Worm (Caenorhabditis elegans) whole organism, dauer: ENCODE measurements around the gene grd-11.
"Not testable (repeated sequence)": the region's sequence is repeated elsewhere in the genome, so short reads cannot be mapped to it uniquely, and the experiment has no call there.

Source experiments
- unc-62 ChIP-seq: sonication (generic microtip); optimal IDR thresholded peaks from 2 replicates; lab custom pipeline; 2017; ENCODE audit warnings: missing biosample characterization, missing genetic modification reagents, missing genetic modification characterization

Gene grd-11

DNA sequence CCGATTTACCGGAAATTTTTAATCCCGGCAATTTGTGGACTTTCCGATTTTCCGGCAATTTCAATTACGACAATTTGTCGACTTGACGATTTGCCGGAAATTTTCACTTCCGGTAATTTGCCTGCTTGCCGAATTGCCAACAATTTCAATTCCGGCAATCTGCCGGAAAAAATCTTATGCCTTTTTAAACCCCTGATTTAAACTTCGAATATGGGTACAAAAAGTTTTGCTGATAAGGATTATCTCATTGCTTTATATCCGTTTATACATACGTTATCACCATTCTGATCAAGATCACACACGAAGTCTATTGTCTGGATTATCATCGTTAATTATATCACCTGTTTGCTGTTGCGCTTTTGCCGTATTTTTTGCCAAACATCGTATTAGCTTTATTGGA, at the start of gene grd-11:
grd-11 (plus strand) TSS at position 301 of the 400 bp plus-strand sequence.
- TF ChIP-seq unc-62 (GFP tag; lab: Kevin White, UChicago), result no peak

- TF ChIP-seq unc-62 (GFP tag; lab: Kevin White, UChicago), result no peak
Observed at ce11 chrV:20310575-20310974, 46.0 kb upstream of the grd-11 start, which contains the start of gene ZC15.10. Gene ZC15.10, plus strand, starts transcription at chrV:20310736.

DNA sequence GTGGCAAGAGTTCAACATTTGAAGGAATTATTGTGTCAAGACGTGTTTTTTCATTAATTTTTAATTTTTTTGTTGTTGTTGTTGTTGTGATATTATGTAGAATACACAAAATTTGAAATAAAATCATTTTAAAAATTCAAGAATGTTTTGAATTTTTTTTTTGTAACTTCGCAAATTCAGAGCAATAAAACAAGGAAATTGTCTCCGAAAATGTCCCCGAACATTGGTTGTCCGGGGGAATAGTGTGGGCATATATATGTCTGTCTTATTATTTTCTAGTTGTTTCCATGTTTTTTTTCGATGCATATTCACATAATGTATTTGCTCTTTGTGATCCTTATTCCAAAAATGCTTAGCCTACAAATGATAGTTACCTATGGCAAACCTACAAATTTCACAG, 45.1 kb upstream of the grd-11 start, which contains the start of gene clec-262:
clec-262 (plus strand) TSS at position 301 of the 400 bp plus-strand sequence.
- TF ChIP-seq unc-62 (GFP tag; lab: Kevin White, UChicago), result no peak

DNA sequence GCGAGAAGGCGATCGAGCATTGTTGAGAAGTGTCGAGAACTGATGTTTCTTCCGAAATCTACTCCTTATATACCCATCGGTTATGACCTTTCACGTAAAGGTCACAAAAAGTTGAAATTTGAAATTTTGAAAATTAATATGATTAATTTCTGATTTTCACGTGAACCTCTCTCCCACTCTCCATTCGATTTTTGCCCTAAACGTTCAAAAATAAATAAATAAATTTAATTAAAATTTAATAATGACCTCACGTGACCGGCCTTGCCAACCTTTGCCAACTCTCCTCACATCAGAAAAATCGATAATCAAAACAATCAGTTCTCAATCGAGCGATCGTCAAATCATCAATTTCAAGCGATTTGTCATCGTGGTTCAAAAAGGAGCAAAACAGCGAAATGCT, 39.1 kb upstream of the grd-11 start, which contains the start of gene Y113G7C.1:
Y113G7C.1 (plus strand) TSS at position 301 of the 400 bp plus-strand sequence.
- TF ChIP-seq unc-62 (GFP tag; lab: Kevin White, UChicago), result no peak

DNA sequence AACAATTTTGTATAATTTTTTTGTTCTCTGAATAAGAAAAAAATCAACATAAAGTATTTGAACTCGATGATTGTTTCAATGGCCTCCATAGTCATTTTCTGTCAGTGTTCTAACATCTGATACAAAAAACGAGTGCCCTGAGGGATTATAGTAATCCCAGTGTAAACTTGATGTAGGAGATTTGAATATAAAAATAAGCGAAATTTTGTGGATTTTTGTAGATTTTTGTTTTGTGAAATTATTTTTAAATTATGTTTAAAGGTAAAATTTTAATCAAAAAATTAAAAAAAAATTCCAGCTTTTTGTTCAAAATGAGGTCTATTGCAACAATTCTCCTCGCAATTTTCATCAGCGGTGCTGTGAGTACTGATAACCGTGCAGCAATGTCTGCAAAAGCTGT, 31.2 kb upstream of the grd-11 start, which contains the start of gene Y38H6A.1:
Y38H6A.1 (plus strand) TSS at position 301 of the 400 bp plus-strand sequence.
- TF ChIP-seq unc-62 (GFP tag; lab: Kevin White, UChicago), result no peak

DNA sequence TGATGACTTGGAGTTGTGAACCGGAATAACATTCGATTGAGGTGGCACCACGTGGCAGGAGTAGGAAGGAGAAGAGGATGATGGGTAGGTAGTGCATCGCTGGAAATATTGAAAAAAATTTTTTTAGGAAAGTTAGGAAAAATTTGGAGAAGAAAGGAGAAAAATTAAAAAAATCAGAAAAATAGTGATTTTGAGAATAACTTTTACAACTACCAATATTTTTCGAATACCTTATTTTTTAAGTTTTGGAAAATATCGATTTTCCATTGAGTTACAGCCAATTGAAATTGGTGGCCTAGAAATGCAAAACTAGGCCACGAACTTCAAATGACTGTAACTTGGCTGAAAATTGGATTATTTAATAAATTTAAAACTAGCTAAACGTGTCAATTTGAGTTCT, 21.3 kb upstream of the grd-11 start, which contains the start of gene Y38H6A.5:
Y38H6A.5 (minus strand) TSS at position 101 of the 400 bp plus-strand sequence.
- TF ChIP-seq unc-62 (GFP tag; lab: Kevin White, UChicago), result no peak

DNA sequence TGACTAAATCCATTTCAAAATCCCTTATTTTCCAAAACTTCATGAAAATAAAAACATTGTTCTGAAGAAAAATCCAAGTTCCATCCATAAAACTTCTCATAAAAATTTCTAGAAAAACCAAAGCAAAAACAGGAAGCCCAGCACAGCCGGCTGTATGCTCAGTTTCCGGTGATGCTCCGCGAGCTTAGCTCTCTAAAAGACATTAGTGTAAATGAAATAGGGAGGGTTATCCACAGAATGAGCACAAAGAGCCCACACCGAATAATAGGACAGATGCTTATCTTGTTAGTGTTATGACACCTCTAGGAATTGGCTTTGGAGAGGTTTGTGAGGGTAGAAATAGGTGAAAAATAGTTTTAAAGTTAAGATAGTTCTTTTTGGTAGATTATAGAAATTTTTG, 18.6 kb upstream of the grd-11 start:
- TF ChIP-seq unc-62 (GFP tag; lab: Kevin White, UChicago), result no peak

- no peak for TF ChIP-seq unc-62 (GFP tag; lab: Kevin White, UChicago)
Observed at ce11 chrV:20338870-20339269, 17.7 kb upstream of the grd-11 start.

DNA sequence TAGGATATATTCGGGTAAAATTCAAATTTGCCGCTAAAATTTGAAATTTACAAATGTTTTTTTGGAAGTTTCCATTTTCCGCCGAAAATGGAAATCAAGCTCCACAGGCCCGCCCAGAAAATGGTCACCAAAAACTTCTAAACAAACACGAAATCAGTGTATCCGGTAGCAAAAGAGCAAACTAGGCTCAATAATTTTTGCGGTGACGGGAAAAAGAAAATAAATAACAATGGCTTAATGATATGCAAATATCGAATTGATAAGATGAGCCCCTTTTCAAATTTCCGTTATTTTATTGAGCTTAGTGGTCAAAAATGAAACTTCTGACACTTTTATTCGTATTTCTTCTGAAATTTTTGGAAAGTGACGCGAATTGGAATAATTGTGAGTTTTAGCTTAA, 11.7 kb upstream of the grd-11 start, which contains the start of gene Y38H6A.3:
Y38H6A.3 (plus strand) TSS at position 301 of the 400 bp plus-strand sequence.
- no peak for TF ChIP-seq unc-62 (GFP tag; lab: Kevin White, UChicago)

DNA sequence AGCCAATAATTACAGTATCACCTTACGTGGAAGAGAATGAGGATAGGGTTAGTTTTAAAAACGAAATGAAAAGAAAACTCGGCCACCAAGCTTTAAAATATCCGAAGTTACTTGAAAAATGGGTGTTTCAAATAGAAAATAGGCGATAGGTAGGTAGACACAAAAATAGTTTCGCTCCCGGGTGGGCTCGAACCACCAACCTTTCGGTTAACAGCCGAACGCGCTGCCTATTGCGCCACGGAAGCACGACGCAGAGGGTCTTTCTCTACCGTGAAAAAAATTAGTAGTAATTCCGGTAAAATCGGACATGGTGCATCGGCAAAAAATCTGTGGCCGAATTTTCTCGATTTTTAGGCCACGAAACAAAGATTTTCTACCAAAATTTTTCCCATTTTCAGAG, 8.9 kb upstream of the grd-11 start:
- no peak for TF ChIP-seq unc-62 (GFP tag; lab: Kevin White, UChicago)

- TF ChIP-seq unc-62 (GFP tag; lab: Kevin White, UChicago), result no peak
Observed at ce11 chrV:20350382-20350781, 6.2 kb upstream of the grd-11 start.

DNA sequence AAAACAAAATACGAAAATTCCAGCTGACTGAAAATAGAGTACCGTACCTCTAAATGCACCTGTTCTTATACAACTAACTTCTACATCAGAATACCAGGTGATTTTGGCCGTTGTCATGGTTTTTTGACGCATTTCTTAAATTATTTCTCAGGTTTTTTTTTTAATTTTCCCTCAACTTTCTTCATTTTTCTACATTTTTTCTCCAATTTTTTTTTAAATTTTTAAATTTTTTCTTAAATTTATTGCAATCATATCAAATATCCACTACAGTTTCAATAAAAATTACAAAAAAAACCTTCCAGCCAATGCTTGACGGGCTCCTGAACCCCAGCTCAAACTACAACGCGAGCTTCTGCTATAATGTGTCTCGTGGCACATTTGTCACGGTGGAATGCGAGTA, 5.4 kb upstream of the grd-11 start, which contains the start of gene K02E2.1:
K02E2.1 (plus strand) TSS at position 301 of the 400 bp plus-strand sequence.
- TF ChIP-seq unc-62 (GFP tag; lab: Kevin White, UChicago), result no peak

DNA sequence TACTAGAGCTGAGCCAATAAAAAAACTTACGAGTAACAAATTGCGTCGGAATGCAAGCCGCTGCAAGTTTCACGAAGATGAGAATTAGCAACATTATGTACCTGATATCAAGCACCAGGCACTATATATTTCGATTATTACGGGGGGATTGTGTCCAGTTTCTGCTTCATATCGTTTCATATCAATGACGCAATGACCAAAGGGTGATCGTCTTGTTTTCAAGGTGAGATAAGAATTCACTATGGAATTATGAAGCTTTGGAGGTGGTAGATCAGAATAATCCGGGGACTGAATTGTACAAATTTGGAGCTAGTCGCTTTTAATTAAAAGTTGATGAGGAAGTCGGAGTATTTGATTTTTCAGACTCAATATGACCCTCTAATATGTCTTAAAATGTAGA, 10.3 kb downstream of the grd-11 start, which contains the start of gene K02E2.8:
K02E2.8 (minus strand) TSS at position 101 of the 400 bp plus-strand sequence.
- no peak for TF ChIP-seq unc-62 (GFP tag; lab: Kevin White, UChicago)

ce11 chrV:20369153-20369552, 12.6 kb downstream of the grd-11 start, which contains the start of gene srh-177:
Gene srh-177, minus strand, starts transcription at chrV:20369253.
- TF ChIP-seq unc-62 (GFP tag; lab: Kevin White, UChicago), result not testable (repeated sequence)

- no peak for TF ChIP-seq unc-62 (GFP tag; lab: Kevin White, UChicago)
Observed at ce11 chrV:20374484-20374883, 17.9 kb downstream of the grd-11 start.

DNA sequence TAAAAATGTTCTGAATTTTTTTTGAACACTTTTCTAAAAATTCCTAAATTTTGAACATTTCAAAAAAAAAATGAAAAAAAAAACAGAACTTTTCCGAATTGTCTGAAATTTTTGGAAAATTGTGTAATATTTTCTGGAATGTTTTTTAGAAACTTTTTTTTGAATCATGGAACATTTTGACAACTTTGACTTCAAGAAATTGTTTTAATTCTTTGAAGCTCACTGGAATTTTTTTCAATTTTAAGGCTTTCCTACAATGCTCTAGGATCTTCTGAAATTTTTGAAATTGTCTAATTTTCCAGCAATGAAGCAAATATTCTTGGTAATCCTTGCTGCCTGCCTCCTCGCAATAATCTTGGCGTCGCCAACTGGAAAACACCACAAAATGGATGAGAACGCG, 18.7 kb downstream of the grd-11 start, which contains the start of gene ins-35:
ins-35 (plus strand) TSS at position 301 of the 400 bp plus-strand sequence.
- TF ChIP-seq unc-62 (GFP tag; lab: Kevin White, UChicago), result no peak

DNA sequence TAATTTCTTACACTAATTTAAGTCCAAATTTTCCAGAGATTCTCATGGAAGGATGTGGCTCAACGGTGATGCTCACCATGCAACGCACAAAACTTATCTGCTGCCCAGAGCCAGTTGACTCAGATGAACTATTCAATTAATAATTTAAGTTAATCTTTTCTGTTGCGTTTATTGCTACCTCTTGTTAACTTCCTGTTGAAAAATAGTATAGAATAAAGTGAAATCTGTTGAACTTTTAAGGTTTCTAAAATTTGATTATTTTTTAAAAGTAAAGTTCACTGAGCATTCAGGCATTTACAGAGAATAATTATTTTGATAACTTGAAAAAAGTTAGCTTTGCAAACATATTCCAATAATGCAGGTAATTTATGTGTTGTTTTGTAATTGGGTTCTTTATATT, 19.5 kb downstream of the grd-11 start:
- no peak for TF ChIP-seq unc-62 (GFP tag; lab: Kevin White, UChicago)
